Worm (Caenorhabditis elegans): ENCODE data around the gene C33F10.12.
"Not testable (repeated sequence)": the region's sequence is repeated elsewhere in the genome, so short reads cannot be mapped to it uniquely, and the experiment has no call there.

C33F10.12 gene

DNA sequence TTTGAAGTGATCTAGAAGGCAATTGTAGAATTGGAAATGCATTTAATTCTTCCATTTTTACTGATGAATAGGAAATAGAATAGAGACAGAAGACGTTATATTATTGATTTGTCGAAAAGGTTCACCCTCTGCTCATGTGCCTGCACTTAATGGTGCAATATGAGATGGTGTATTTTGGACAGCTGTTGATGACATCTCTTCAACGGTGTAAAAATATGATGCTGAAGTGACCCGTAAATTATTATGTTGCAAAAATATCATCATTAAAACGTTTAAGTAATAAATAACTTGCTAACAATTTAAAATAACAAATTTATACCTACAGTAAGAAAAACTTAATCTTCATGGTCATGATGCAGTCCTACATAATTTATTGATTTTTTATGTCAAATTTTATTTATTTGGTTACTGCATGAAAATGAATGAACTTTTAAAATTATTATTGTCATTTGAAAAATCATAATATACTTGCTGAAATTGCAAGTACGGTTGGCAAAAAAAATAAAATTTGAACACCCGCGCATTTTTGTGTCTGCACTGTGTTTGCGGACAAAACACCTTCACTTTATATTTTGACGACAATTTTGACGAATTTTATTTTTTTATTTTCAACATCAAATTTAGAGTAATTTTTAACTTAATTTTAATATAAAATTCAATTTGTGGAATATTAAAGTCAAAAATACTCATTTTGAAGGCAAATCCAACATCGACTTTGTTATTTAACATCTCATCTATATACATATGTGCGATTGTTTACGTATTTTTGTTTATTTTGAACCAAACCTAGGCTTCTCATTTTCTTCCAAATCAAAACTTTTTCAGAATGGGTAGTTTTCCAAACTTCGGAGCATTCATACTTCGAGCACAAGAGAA, 9.6 kb downstream of the C33F10.12 start, which contains the start of the genes fbxb-88 and tbck-1:
Gene fbxb-88, minus strand, starts transcription at position 151 of the 876 bp plus-strand sequence.
Gene tbck-1, plus strand, starts transcription at position 826 of the 876 bp plus-strand sequence.
- TF ChIP-seq med-1 (GFP tag; optimal IDR thresholded peaks at IDR 0.05; ENCODE audit: insufficient read depth) = no peak
- TF ChIP-seq tab-1 (GFP tag; IDR thresholded peaks at IDR 0.05) = no peak
- TF ChIP-seq ztf-29 (GFP tag; IDR thresholded peaks at IDR 0.05) = no peak
- no peak for TF ChIP-seq ref-1 (GFP tag; conservative IDR thresholded peaks at IDR 0.05)
- TF ChIP-seq ztf-23 (GFP tag; IDR thresholded peaks at IDR 0.05) = no peak

DNA sequence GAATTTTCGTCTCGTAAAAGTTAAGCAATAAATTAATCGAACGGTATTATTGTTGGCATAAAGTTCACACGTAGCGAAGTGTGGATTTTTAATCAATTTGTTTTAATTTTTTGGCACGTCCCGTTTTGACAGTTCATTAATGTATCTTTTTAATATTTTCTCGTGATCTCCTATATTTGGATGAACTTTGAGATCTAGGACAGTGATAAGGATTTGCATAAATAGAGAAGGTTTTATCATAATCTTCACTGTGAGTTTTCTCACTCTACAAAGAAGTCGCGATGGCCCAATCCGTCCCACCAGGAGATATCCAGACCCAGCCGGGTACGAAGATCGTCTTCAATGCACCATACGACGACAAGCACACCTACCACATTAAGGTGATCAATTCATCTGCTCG, 12.4 kb downstream of the C33F10.12 start, which contains the start of the genes C33F10.8 and msp-40:
Gene C33F10.8, minus strand, starts transcription at position 101 of the 400 bp plus-strand sequence.
Gene msp-40, plus strand, starts transcription at position 282 of the 400 bp plus-strand sequence.
- not testable (repeated sequence) for TF ChIP-seq tab-1 (GFP tag; IDR thresholded peaks at IDR 0.05); ztf-23 (GFP tag; IDR thresholded peaks at IDR 0.05); ref-1 (GFP tag; conservative IDR thresholded peaks at IDR 0.05)

DNA sequence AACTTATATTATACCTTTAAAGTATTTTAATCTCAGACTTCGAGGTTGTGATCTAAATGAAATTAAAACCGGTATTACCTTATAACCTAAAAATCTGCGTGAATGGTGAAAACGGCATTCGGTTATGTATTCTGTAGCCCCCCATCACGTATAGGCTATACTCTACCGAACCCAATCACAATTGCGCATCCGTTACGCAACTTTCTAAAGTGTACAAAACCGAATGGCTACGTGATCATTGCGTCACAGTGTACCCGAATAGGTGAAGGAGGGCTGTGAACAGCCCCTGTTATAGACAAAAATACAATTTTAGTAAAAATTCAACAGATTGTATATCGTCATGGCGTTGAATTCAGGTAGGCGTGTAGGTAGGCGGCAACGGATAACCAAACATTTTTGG, 14.9 kb downstream of the C33F10.12 start:
- TF ChIP-seq med-1 (GFP tag; optimal IDR thresholded peaks at IDR 0.05; ENCODE audit: insufficient read depth) (no peak), ref-1 (GFP tag; conservative IDR thresholded peaks at IDR 0.05) (no peak), T22C8.4 (GFP tag; IDR thresholded peaks at IDR 0.05) (no peak), ztf-23 (GFP tag; IDR thresholded peaks at IDR 0.05) (no peak), tab-1 (GFP tag; IDR thresholded peaks at IDR 0.05) (no peak), ztf-29 (GFP tag; IDR thresholded peaks at IDR 0.05) (no peak), flt-1 (GFP tag; IDR thresholded peaks at IDR 0.05) (no peak), klf-2 (GFP tag; conservative IDR thresholded peaks at IDR 0.05) (no peak), cog-1 (tag; optimal IDR thresholded peaks at IDR 0.05) (no peak)

DNA sequence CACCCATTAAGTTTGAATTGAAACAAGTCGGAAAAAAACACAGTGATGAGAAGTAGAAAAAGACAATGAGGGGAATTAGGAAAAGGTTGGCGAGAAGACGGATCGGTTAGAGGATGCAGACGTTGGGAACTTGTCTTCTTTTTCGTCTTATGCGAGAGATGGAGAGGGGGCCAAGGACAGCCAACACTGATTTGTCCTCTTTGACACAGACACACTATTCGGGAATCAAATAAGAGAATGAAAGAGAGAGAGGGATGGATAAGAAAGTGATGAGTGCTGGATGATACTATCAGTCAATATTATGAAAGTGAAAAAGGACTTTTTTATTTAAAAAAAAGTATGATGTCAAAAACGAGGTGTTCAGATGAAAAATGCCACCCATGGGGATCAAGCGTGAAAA, 15.8 kb downstream of the C33F10.12 start, which contains the start of gene lact-5:
Gene lact-5, minus strand, starts transcription at position 1 of the 400 bp plus-strand sequence.
- TF ChIP-seq ztf-29 (GFP tag; IDR thresholded peaks at IDR 0.05) (no peak), cog-1 (tag; optimal IDR thresholded peaks at IDR 0.05) (no peak), T22C8.4 (GFP tag; IDR thresholded peaks at IDR 0.05) (no peak), flt-1 (GFP tag; IDR thresholded peaks at IDR 0.05) (no peak), med-1 (GFP tag; optimal IDR thresholded peaks at IDR 0.05; ENCODE audit: insufficient read depth) (no peak), tab-1 (GFP tag; IDR thresholded peaks at IDR 0.05) (no peak), klf-2 (GFP tag; conservative IDR thresholded peaks at IDR 0.05) (no peak), ztf-23 (GFP tag; IDR thresholded peaks at IDR 0.05) (no peak), ref-1 (GFP tag; conservative IDR thresholded peaks at IDR 0.05) (no peak)

DNA sequence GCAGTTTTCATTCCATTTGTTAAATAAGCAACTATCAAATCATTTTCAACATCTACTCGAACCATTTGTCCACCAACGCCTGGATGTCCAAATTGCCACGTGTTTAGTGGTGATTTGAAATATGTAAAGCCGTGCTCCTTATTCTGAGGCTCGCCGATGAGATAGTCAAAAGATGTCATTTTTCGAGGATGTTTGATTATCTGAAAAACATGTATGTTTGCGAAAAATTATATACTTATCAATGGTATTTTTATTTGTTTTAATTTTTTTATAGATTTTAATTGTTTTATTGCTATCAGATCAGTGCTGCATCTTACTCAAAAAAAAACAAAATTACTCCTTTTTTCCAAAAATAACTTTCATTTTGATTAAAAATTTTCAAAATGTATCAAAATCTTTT, 18.8 kb downstream of the C33F10.12 start:
- TF ChIP-seq T22C8.4 (GFP tag; IDR thresholded peaks at IDR 0.05) = no peak
- TF ChIP-seq ztf-29 (GFP tag; IDR thresholded peaks at IDR 0.05) = no peak
- TF ChIP-seq klf-2 (GFP tag; conservative IDR thresholded peaks at IDR 0.05) = no peak
- no peak for TF ChIP-seq ztf-23 (GFP tag; IDR thresholded peaks at IDR 0.05)
- TF ChIP-seq ref-1 (GFP tag; conservative IDR thresholded peaks at IDR 0.05) = no peak
- TF ChIP-seq cog-1 (tag; optimal IDR thresholded peaks at IDR 0.05) = no peak

DNA sequence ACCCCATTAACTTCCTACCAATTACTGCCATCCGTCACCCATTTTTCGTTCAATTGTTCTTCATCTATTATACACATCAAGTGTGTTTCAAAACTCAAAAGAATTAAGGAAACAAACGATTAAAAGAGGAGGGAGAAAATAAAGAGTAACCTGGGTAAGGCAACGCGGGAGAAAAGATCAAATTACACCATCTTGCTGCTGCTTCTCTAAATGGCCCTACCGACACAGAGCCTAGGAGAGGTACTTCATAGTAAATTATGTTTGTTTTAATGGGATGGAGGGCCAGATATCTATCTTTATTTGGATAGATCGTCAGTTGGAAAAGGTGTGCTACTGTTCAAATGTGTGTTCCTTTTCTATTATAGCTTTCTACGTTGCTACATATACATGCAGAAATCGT, 22.2 kb downstream of the C33F10.12 start:
- TF ChIP-seq ztf-23 (GFP tag; IDR thresholded peaks at IDR 0.05) (no peak), ztf-29 (GFP tag; IDR thresholded peaks at IDR 0.05) (no peak), ref-1 (GFP tag; conservative IDR thresholded peaks at IDR 0.05) (no peak), flt-1 (GFP tag; IDR thresholded peaks at IDR 0.05) (no peak), cog-1 (tag; optimal IDR thresholded peaks at IDR 0.05) (no peak), T22C8.4 (GFP tag; IDR thresholded peaks at IDR 0.05) (no peak), klf-2 (GFP tag; conservative IDR thresholded peaks at IDR 0.05) (no peak), med-1 (GFP tag; optimal IDR thresholded peaks at IDR 0.05; ENCODE audit: insufficient read depth) (no peak), tab-1 (GFP tag; IDR thresholded peaks at IDR 0.05) (no peak)

DNA sequence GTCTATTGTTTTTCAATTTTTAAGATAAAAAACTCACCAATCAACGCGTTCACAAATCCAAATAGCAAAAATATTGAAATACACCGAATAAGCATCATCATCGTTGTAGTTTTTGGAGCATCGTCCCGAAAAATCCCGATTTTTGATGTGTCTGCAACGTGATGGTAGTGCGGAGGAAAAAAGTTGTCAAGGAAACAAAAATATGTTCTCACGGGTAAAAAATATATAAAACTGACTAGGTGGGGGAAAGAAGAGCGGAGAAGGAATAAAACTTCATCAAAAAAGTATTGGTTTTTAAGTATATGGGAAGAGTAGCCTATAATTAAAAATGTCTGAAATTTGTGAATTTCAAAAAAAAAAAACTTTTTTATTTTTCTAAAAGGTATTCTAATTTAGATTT, 25.6 kb downstream of the C33F10.12 start, which contains the start of gene rig-6:
Gene rig-6, minus strand, starts transcription at position 101 of the 400 bp plus-strand sequence.
- TF ChIP-seq tab-1 (GFP tag; IDR thresholded peaks at IDR 0.05) (no peak), med-1 (GFP tag; optimal IDR thresholded peaks at IDR 0.05; ENCODE audit: insufficient read depth) (no peak), ref-1 (GFP tag; conservative IDR thresholded peaks at IDR 0.05) (no peak), ztf-29 (GFP tag; IDR thresholded peaks at IDR 0.05) (no peak), ztf-23 (GFP tag; IDR thresholded peaks at IDR 0.05) (no peak), klf-2 (GFP tag; conservative IDR thresholded peaks at IDR 0.05) (no peak), cog-1 (tag; optimal IDR thresholded peaks at IDR 0.05) (no peak)

DNA sequence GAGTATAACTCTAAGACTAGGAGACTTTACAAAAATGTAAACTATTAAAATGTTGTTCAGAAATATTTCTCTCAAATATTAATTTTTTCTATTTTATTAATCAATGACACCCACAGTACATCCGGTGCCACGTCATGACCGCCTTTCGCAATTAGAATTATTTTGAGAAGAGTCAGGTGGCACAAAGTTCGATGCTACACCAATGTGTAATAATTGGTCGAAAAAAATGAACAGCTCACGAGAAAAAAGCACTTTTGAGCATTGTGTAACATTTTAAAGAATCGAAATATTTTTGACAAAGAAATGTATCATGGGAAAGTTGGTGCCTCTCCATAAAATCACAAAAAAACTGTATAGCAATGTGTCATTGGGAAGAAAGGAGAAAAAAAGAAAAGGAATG, 30.8 kb downstream of the C33F10.12 start:
- TF ChIP-seq cog-1 (tag; optimal IDR thresholded peaks at IDR 0.05) (no peak), klf-2 (GFP tag; conservative IDR thresholded peaks at IDR 0.05) (no peak), tab-1 (GFP tag; IDR thresholded peaks at IDR 0.05) (no peak), med-1 (GFP tag; optimal IDR thresholded peaks at IDR 0.05; ENCODE audit: insufficient read depth) (no peak), flt-1 (GFP tag; IDR thresholded peaks at IDR 0.05) (no peak), T22C8.4 (GFP tag; IDR thresholded peaks at IDR 0.05) (no peak), ztf-23 (GFP tag; IDR thresholded peaks at IDR 0.05) (no peak), ref-1 (GFP tag; conservative IDR thresholded peaks at IDR 0.05) (no peak), ztf-29 (GFP tag; IDR thresholded peaks at IDR 0.05) (no peak)

DNA sequence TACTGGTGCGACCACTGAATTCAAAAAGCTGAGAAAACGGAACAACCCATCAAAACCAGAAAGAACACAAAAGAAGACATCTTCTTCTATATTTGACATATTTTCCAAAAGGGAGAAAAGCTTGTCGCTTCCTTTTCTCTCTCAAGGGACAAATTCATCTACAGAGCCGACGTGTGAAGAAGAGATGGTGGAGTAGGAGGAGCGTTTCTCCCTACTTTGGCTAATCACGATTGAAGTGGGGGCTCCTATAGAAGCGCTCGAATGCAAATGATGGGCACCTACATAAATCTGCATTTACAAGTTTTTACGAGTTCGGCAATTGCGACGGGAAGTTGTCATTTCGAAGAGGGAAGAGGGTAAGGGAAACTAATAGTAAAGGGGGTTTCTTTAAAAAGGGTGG, 31.3 kb downstream of the C33F10.12 start:
- TF ChIP-seq T22C8.4 (GFP tag; IDR thresholded peaks at IDR 0.05) = no peak

DNA sequence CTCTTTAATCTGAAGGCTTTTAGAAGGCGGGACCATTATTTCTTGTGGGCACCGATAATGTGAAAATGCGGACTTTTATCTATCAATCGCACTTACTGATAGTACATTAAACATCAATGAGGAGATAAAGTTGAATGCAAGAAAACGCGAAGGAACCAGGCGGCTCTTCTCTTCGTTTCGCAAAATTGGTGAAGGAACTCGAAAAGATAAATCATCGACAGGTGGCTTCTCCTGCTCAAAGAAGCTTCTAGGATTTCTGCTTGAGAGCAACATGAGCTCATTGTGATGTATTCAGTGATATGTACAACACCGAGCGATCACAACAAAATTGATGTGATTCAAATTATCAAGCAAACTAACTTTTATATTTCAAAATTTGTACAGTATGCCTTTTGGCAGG, 31.8 kb downstream of the C33F10.12 start:
- TF ChIP-seq ref-1 (GFP tag; conservative IDR thresholded peaks at IDR 0.05) = no peak
- TF ChIP-seq cog-1 (tag; optimal IDR thresholded peaks at IDR 0.05) = no peak
- TF ChIP-seq ztf-29 (GFP tag; IDR thresholded peaks at IDR 0.05) = no peak
- TF ChIP-seq T22C8.4 (GFP tag; IDR thresholded peaks at IDR 0.05) = no peak
- TF ChIP-seq med-1 (GFP tag; optimal IDR thresholded peaks at IDR 0.05; ENCODE audit: insufficient read depth) = no peak
- no peak for TF ChIP-seq tab-1 (GFP tag; IDR thresholded peaks at IDR 0.05)
- TF ChIP-seq flt-1 (GFP tag; IDR thresholded peaks at IDR 0.05) = no peak
- TF ChIP-seq ztf-23 (GFP tag; IDR thresholded peaks at IDR 0.05) = no peak
- TF ChIP-seq klf-2 (GFP tag; conservative IDR thresholded peaks at IDR 0.05) = no peak
